Worm (Caenorhabditis elegans) whole organism, L4/young adult: ENCODE results near the gene scl-9.

Source experiments
- W03F9.2 ChIP-seq: fragments of 150-350 bp; optimal IDR thresholded peaks from 2 replicates; lab custom pipeline; 2014; ENCODE audit warnings: missing biosample characterization, missing genetic modification characterization
- dao-5 ChIP-seq: sonication (generic microtip); optimal IDR thresholded peaks from 2 replicates; lab custom pipeline; 2016; ENCODE audit warnings: missing genotype, missing genetic modification characterization, moderate library complexity, missing compliant biosample characterization
- him-1 ChIP-seq: sonication (generic microtip); optimal IDR thresholded peaks from 2 replicates; lab custom pipeline; 2016; ENCODE audit warnings: missing genotype, missing genetic modification reagents, missing genetic modification characterization, missing compliant biosample characterization

DNA sequence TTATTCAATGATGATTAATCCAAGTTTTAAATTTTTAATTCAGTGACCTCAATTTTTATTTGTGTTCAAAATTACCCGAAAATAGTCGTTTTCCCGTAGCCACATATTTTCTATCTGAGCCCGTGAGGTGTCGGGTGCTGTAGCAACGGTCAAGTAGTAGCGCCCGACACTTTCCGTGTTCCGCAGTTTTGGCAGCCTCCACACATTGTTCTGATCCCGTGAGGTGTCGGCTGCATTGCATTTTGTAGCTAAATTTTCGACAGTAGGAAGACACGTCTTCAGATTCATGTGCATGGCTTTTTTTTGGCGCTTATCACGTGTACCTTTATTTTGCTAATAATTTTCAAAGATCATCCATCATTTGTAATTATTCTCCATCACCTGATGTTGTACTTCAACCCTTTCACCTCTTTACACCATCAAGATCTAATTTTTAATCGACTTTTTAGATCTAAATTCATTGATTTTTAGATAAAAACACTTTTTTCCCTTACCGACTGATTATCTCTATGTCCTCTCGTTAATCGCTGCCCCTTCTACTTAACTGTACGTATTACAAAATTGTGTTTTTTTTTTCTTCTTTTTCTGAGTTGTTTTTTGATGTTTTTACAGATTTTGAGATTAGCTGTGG lies 33.1 kb upstream of the scl-9 start:
- TF ChIP-seq him-1 (tag; lab: Kevin White, UChicago) (no peak), dao-5 (no peak), W03F9.2 (no peak)
